Worm (Caenorhabditis elegans): ENCODE data around the gene fipr-7.

Gene fipr-7

DNA sequence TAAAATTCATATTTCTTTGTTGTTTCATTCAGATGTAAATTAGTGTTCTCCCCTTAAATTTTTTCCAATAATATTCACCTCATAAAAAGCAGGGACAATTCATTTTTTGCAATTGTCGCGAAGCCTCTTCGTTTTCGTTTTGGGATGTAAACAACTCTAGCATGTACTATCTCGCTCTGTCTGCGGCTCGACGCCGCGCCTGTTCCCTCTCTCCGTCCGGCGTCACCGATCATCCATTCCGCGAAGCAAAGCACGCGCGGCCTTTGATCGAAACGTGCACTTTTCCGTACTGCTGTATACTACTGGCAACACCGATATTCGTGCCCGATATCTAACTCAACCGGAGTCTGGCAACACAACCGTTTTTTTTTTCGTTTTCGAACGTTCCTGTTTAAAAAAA lies 17.3 kb downstream of the fipr-7 start (continued):
- TF ChIP-seq unc-62 (GFP tag; optimal IDR thresholded peaks at IDR 0.05) = no peak
- 0 out of 2 replicates have a peak, but pooled peaks have one; percentile 5 for TF ChIP-seq D2030.7 (GFP tag; IDR thresholded peaks at IDR 0.05)
- peak; percentile 10; the same call in 1 of the 2 replicates for TF ChIP-seq let-526 (GFP tag; IDR thresholded peaks at IDR 0.05)
- TF ChIP-seq K12H6.12 (tag; optimal IDR thresholded peaks at IDR 0.05) = no peak
- TF ChIP-seq nhr-120 (GFP tag; IDR thresholded peaks at IDR 0.05) = no peak
- peak; percentile 82 for TF ChIP-seq zfh-2 (GFP tag; conservative IDR thresholded peaks at IDR 0.05)
- TF ChIP-seq rpc-1 (optimal IDR thresholded peaks at IDR 0.05) = no peak
- no peak for TF ChIP-seq rpc-1 (tag; optimal IDR thresholded peaks at IDR 0.05)
- TF ChIP-seq mes-4 (tag; optimal IDR thresholded peaks at IDR 0.05) = no peak
- TF ChIP-seq ccch-3 (GFP tag; optimal IDR thresholded peaks at IDR 0.05) = no peak
- TF ChIP-seq ets-4 (GFP tag; optimal IDR thresholded peaks at IDR 0.05) = no peak
- TF ChIP-seq egl-44 (GFP tag; IDR thresholded peaks at IDR 0.05) = 0 out of 2 replicates have a peak, but pooled peaks have one; percentile 47

DNA sequence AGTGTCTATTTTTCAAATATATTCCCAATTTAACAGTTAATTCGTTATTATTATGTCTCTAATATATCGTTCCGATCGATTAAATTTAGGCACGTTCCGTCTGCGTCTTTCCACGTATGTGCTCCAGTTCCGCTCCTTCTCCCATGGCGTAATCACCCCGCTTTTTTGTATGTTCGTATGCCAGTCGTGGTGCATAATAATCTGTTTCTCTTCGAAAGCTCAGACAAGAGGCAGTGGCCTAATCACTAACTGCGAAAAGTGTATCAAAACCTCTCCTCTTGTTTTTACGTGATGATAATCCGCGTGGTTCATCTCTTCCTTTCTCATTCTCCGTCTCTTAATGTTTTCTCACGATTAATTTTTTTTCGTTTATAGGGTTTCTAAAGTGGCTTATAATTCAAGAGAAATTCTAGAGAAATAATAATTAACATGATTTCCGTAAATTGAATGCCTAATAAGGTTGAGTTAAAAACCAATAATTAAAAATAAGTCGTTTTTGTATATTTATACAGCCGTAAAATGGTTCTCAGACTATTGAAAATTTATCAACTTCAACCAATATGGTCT lies 18.1 kb downstream of the fipr-7 start:
- TF ChIP-seq repo-1 (tag; optimal IDR thresholded peaks at IDR 0.05) = no peak

DNA sequence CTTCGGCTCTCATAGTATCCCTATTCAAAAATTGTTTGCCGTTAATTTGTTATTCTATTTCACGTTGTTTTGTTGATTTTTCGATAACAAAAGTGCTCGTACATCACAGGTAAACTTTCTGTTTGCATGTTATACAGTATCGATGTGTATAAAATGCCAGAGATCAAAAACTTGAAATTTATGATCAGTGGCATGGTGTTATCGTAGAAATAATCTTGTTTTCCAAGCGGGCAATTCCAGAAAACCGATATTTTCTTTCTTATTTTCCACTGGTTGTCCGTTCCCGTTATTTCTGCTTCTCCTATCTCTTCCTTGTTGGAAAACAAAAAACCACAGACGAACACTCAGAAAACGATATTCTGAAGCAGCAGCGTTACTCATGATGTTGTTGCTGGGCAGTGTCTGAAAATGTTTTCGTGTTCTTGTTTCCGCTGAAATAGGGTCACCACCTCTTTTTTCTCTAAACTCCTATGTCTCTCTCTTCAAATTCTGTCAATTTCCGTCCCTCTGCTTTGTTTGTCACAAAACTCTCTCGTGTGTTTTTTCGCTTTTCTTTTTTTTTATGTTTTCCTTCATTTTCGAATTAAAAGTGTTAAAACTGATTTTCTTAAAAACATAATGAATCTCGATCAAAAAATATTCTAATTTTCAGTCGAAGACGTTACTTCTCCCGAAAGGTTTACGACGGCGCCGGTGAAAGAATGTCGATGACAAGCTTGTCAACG lies 18.8 kb downstream of the fipr-7 start, which contains the start of gene akt-1:
Gene akt-1 (plus strand): TSS at position 651 of the 725 bp plus-strand sequence.
- no peak for TF ChIP-seq ztf-6 (GFP tag; IDR thresholded peaks at IDR 0.05)
- peak; percentile 44; the same call in 1 of the 2 replicates for TF ChIP-seq zfh-2 (GFP tag; conservative IDR thresholded peaks at IDR 0.05)
- TF ChIP-seq hsf-1 (GFP tag; IDR thresholded peaks at IDR 0.05) = no peak
- no peak for TF ChIP-seq chd-7 (tag; optimal IDR thresholded peaks at IDR 0.05)
- no peak for TF ChIP-seq rpc-1 (optimal IDR thresholded peaks at IDR 0.05)
- no peak for TF ChIP-seq rpc-1 (tag; optimal IDR thresholded peaks at IDR 0.05)
- no peak for TF ChIP-seq let-607 (tag; optimal IDR thresholded peaks at IDR 0.05)
- TF ChIP-seq nhr-90 (tag; optimal IDR thresholded peaks at IDR 0.05) = no peak
- no peak for TF ChIP-seq lin-26 (GFP tag; IDR thresholded peaks at IDR 0.05)
- TF ChIP-seq lin-54 (GFP tag; optimal IDR thresholded peaks at IDR 0.05) = no peak
- TF ChIP-seq Y53G8AR.9 (GFP tag; conservative IDR thresholded peaks at IDR 0.05) = 0 out of 2 replicates have a peak, but pooled peaks have one; percentile 40
- TF ChIP-seq efl-1 (GFP tag; optimal IDR thresholded peaks at IDR 0.05) = no peak
- 0 out of 2 replicates have a peak, but pooled peaks have one; percentile 9 for TF ChIP-seq nfyb-1 (GFP tag; IDR thresholded peaks at IDR 0.05)

DNA sequence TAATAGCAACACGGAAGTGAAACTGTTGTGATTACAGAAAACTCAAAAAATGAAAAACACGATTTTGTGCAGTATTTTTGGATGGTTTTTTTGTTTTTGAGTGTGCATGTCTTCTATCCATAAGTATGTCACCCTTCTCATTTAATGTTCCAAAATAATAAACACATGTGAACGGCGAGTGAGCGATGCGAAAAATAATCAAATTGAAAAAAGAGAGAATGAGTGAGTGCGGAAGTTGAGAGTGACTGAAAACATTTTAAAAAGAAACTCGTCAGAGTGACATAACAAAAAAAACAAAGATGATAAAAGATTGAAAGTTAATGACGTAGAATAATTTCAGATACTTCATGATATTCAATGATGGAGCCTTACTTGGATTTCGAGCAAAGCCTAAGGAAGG lies 19.9 kb downstream of the fipr-7 start:
- TF ChIP-seq mes-4 (tag; optimal IDR thresholded peaks at IDR 0.05) (no peak), atf-7 (tag; optimal IDR thresholded peaks at IDR 0.05) (no peak), nhr-27 (tag; optimal IDR thresholded peaks at IDR 0.05) (no peak), K12H6.12 (tag; optimal IDR thresholded peaks at IDR 0.05) (no peak), C17E4.6 (GFP tag; IDR thresholded peaks at IDR 0.05) (no peak), pbrm-1 (GFP tag; IDR thresholded peaks at IDR 0.05) (no peak), egl-44 (GFP tag; IDR thresholded peaks at IDR 0.05) (no peak), ztf-26 (tag; optimal IDR thresholded peaks at IDR 0.05) (no peak), Y79H2A.3 (GFP tag; conservative IDR thresholded peaks at IDR 0.05) (no peak), aptf-3 (GFP tag; IDR thresholded peaks at IDR 0.05) (no peak), hmg-20 (GFP tag; IDR thresholded peaks at IDR 0.05) (no peak), nhr-179 (tag; optimal IDR thresholded peaks at IDR 0.05) (no peak), Y53G8AR.9 (GFP tag; conservative IDR thresholded peaks at IDR 0.05) (no peak), F57A8.1 (GFP tag; optimal IDR thresholded peaks at IDR 0.05) (no peak), ccch-3 (GFP tag; optimal IDR thresholded peaks at IDR 0.05) (no peak), attf-3 (GFP tag; conservative IDR thresholded peaks at IDR 0.05) (no peak), rcor-1 (GFP tag; IDR thresholded peaks at IDR 0.05) (no peak), B0336.3 (GFP tag; IDR thresholded peaks at IDR 0.05) (no peak), somi-1 (GFP tag; optimal IDR thresholded peaks at IDR 0.05) (no peak), attf-6 (GFP tag; IDR thresholded peaks at IDR 0.05) (no peak)

Measured in whole organism, young adult.